Fruit fly (Drosophila melanogaster) whole organism: ENCODE measurements around the gene Ras64B.

Experiments
- Dll ChIP-seq: fragments of >200 bp; optimal IDR thresholded peaks from 2 replicates; lab custom pipeline; 2017
- EcR ChIP-seq, 2 experiments: fragments of >200 bp; optimal IDR thresholded peaks; 2 replicates each; lab custom pipeline; 2017; ENCODE audit warnings: missing biosample characterization in 2 of 2, missing genetic modification characterization in 2 of 2, missing genetic modification reagents in 2 of 2
- pan ChIP-seq: fragments of >200 bp; optimal IDR thresholded peaks from 2 replicates; lab custom pipeline; 2017
- psq ChIP-seq: fragments of >200 bp; optimal IDR thresholded peaks from 2 replicates; lab custom pipeline; 2017
- usp ChIP-seq: fragments of >200 bp; optimal IDR thresholded peaks from 2 replicates; lab custom pipeline; 2017; ENCODE audit warnings: missing biosample characterization, missing genetic modification characterization, mixed read lengths

DNA sequence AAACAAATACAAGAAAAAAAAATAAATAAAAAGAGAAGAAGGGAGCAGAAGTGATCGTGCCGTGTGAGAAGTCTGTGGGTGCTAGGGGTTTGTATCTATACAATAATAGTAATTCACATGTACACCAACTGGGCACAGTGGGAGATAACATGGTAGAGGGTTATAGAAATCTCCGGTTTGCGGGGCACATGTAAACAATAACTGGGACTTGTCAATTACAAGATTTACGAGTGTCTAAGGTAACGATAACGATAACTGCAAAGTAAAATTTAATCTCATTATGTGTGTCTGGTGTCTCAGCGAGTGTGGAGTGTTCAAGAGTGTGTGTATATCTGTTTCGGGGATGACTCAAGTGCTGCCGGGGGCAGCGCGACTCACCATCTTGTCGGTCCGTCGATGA lies 8.1 kb upstream of the Ras64B start:
- no peak for TF ChIP-seq usp (GFP tag; lab: Kevin White, UChicago)
- no peak for TF ChIP-seq pan
- TF ChIP-seq Dll (lab: Kevin White, UChicago), result no peak
- TF ChIP-seq psq (lab: Kevin White, UChicago), result no peak
- no peak for TF ChIP-seq EcR (GFP tag; optimal IDR thresholded peaks at IDR 0.05; lab: Kevin White, UChicago)
